Worm (Caenorhabditis elegans) whole organism, early embryonic: ENCODE measurements around the gene sups-1.

Source experiments
- B0310.2 ChIP-seq: sonication (generic microtip); optimal IDR thresholded peaks from 2 replicates; lab custom pipeline; 2016; ENCODE audit warnings: mild to moderate bottlenecking, missing genetic modification characterization, missing compliant biosample characterization
- F13C5.2 ChIP-seq: sonication (generic microtip); optimal IDR thresholded peaks from 2 replicates; lab custom pipeline; 2017; ENCODE audit warnings: mild to moderate bottlenecking, missing genetic modification characterization, inconsistent platforms, missing compliant biosample characterization
- aly-1 ChIP-seq: sonication (generic microtip); optimal IDR thresholded peaks from 2 replicates; lab custom pipeline; 2016; ENCODE audit warnings: missing genetic modification characterization, missing compliant biosample characterization
- ama-1 ChIP-seq: fragments of 150-350 bp; optimal IDR thresholded peaks from 2 replicates; lab custom pipeline; 2014
- ceh-13 ChIP-seq: fragments of 200-800 bp; sonication (Bioruptor generic); optimal IDR thresholded peaks from 2 replicates; lab custom pipeline; 2018; ENCODE audit warnings: mild to moderate bottlenecking, missing genetic modification characterization, missing compliant biosample characterization
- ceh-36 ChIP-seq: sonication (generic microtip); optimal IDR thresholded peaks from 2 replicates; lab custom pipeline; 2016; ENCODE audit warnings: missing genetic modification characterization, inconsistent platforms, missing compliant biosample characterization
- ets-7 ChIP-seq: sonication (generic microtip); optimal IDR thresholded peaks from 2 replicates; lab custom pipeline; 2016; ENCODE audit warnings: missing genotype, missing genetic modification characterization, missing compliant biosample characterization
- flt-1 ChIP-seq: fragments of 200-800 bp; sonication (Bioruptor generic); IDR thresholded peaks from 2 replicates; pipeline ENCODE4 v1.3.6; 2022; ENCODE audit warnings: missing genetic modification characterization, missing compliant biosample characterization
- hmbx-1 ChIP-seq: sonication (generic microtip); optimal IDR thresholded peaks from 2 replicates; lab custom pipeline; 2016; ENCODE audit warnings: mild to moderate bottlenecking, missing genetic modification characterization, missing compliant biosample characterization
- hmg-4 ChIP-seq: fragments of 200-800 bp; sonication (Bioruptor generic); optimal IDR thresholded peaks from 2 replicates; lab custom pipeline; 2018; ENCODE audit warnings: mild to moderate bottlenecking, missing genetic modification characterization, missing compliant biosample characterization
- hnd-1 ChIP-seq: sonication (generic microtip); optimal IDR thresholded peaks from 2 replicates; lab custom pipeline; 2016; ENCODE audit warnings: missing genetic modification characterization, missing compliant biosample characterization
- pes-1 ChIP-seq: fragments of 200-800 bp; sonication (Bioruptor generic); IDR thresholded peaks from 2 replicates; pipeline ENCODE4 v1.3.6; 2022; ENCODE audit warnings: missing genetic modification reagents, missing genetic modification characterization, missing compliant biosample characterization
- scrt-1 ChIP-seq: fragments of 200-800 bp; sonication (Bioruptor generic); IDR thresholded peaks from 2 replicates; pipeline ENCODE4 v1.3.6; 2022; ENCODE audit warnings: missing genetic modification characterization, missing compliant biosample characterization
- sea-1 ChIP-seq: fragments of 200-800 bp; sonication (Bioruptor generic); conservative IDR thresholded peaks from 2 replicates; pipeline ENCODE4 v1.3.6; 2022; ENCODE audit warnings: missing genetic modification characterization, missing compliant biosample characterization
- tbx-11 ChIP-seq: fragments of 200-800 bp; sonication (Bioruptor generic); IDR thresholded peaks from 2 replicates; pipeline ENCODE4 v1.3.6; 2022; ENCODE audit warnings: missing genetic modification characterization, missing compliant biosample characterization
- tbx-37 ChIP-seq: fragments of 200-800 bp; sonication (Bioruptor generic); conservative IDR thresholded peaks from 2 replicates; pipeline ENCODE4 v1.3.6; 2022; ENCODE audit warnings: missing genetic modification reagents, missing genetic modification characterization, missing compliant biosample characterization
- tra-4 ChIP-seq: sonication (generic microtip); optimal IDR thresholded peaks from 2 replicates; lab custom pipeline; 2017; ENCODE audit warnings: missing genetic modification characterization, missing compliant biosample characterization

Gene sups-1

ce11 chrX:5976206-5976960 lies 27.6 kb upstream of the sups-1 start:
- TF ChIP-seq hmg-4 (GFP tag; lab: Kevin White, UChicago) (peak; percentile 11), tbx-37 (GFP tag; lab: Robert Waterston, UW) (no peak), B0310.2 (tag; lab: Kevin White, UChicago) (no peak)

ce11 chrX:5977754-5978153 lies 26.2 kb upstream of the sups-1 start, which contains the start of gene kin-2:
TSS of gene kin-2 (minus strand) at chrX:5977854.
- no peak for TF ChIP-seq F13C5.2
- TF ChIP-seq hnd-1 = no peak
- no peak for TF ChIP-seq tbx-37 (GFP tag; lab: Robert Waterston, UW)
- no peak for TF ChIP-seq sea-1
- no peak for TF ChIP-seq hmg-4 (GFP tag; lab: Kevin White, UChicago)
- TF ChIP-seq ets-7 = no peak
- TF ChIP-seq hmbx-1 (tag; lab: Kevin White, UChicago) = no peak
- TF ChIP-seq ama-1 (lab: Kevin White, UChicago) = no peak
- no peak for TF ChIP-seq pes-1
- no peak for TF ChIP-seq ceh-13 (GFP tag; lab: Kevin White, UChicago)
- no peak for TF ChIP-seq flt-1 (GFP tag; lab: Robert Waterston, UW)
- TF ChIP-seq ceh-36 (tag; lab: Kevin White, UChicago) = no peak
- TF ChIP-seq scrt-1 (GFP tag; lab: Robert Waterston, UW) = no peak

- no peak for TF ChIP-seq ets-7
- TF ChIP-seq ama-1 (lab: Kevin White, UChicago) = no peak
Measured at ce11 chrX:5981698-5982097, 22.3 kb upstream of the sups-1 start.

DNA sequence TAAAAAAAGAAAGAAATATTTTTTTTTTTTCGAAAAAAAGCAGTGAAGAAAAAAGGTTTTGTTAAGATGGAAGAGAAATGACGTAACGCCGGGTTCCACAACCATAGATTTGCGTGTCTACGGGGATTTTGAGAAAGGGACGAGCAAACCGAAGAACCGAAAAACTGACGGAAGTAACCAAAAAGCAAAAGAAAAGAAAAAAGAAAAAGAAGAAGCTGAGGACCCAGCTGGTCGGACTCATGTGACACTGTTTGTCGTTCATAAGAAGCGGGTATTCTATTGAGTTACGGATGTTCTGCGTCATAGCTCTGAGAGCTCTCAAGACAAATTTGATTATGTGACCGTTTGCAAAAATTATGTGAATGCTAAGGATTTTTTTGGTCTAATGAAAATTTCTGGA lies 21.2 kb upstream of the sups-1 start:
- no peak for TF ChIP-seq ets-7
- TF ChIP-seq aly-1 = no peak
- TF ChIP-seq tbx-11 (GFP tag; lab: Robert Waterston, UW) = no peak
- no peak for TF ChIP-seq hnd-1
- TF ChIP-seq flt-1 (GFP tag; lab: Robert Waterston, UW) = no peak
- no peak for TF ChIP-seq ceh-13 (GFP tag; lab: Kevin White, UChicago)
- no peak for TF ChIP-seq tra-4 (tag; lab: Kevin White, UChicago)

ce11 chrX:5983267-5983666 lies 20.7 kb upstream of the sups-1 start:
- TF ChIP-seq pes-1 = no peak
- TF ChIP-seq ets-7 = no peak
- no peak for TF ChIP-seq hmg-4 (GFP tag; lab: Kevin White, UChicago)
- TF ChIP-seq sea-1 = no peak

- TF ChIP-seq aly-1 = peak; percentile 75
- no peak for TF ChIP-seq ceh-36 (tag; lab: Kevin White, UChicago)
- no peak for TF ChIP-seq ets-7
- TF ChIP-seq tbx-11 (GFP tag; lab: Robert Waterston, UW) = peak; percentile 39; the same call in 1 of the 2 replicates
- TF ChIP-seq hmbx-1 (tag; lab: Kevin White, UChicago) = no peak
- peak; percentile 85 for TF ChIP-seq hmg-4 (GFP tag; lab: Kevin White, UChicago)
- no peak for TF ChIP-seq hnd-1
- peak; percentile 31 for TF ChIP-seq F13C5.2
- TF ChIP-seq flt-1 (GFP tag; lab: Robert Waterston, UW) = no peak
Measured at ce11 chrX:5984581-5985039, 19.3 kb upstream of the sups-1 start, which contains the start of gene klp-13. TSS of gene klp-13 (plus strand) at chrX:5984989.

DNA sequence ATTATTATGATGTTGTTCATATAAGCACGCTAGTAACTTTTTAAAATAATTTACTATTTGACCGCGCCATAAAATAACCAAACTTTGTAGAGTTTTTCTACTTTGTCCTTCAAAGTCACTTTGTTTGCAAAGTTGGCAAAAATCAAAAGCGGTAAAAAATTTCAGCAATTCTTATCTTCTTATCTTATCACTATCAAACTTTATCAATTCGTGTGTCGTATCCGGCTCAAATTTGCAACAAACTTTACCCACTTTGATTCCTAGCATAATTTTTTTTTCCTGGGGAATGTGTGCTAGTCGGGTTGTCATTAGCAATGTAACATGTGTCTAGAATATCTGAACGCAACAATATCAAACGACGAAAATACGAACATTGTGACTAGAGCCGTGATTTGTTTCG lies 18.2 kb upstream of the sups-1 start:
- TF ChIP-seq sea-1 = no peak
- no peak for TF ChIP-seq tbx-11 (GFP tag; lab: Robert Waterston, UW)

DNA sequence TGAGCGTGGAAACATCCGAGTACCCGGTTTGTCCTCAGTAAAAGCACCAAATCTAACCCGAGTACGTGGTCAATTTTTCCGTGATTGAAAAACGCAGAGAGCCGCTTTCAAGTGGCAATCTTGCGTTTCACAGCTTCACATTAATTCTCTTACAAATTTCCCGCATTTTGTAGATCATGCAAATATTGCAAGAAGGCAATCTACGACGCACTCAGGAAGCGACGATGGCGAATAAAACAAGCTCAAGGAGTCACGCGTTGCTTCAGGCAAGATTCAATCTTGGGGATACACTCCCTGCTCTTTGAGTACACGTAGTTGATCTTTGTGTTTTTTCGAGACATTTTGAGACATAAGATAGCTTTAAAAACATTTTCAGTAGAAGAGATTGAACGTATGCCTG lies 16.0 kb upstream of the sups-1 start:
- TF ChIP-seq F13C5.2 (no peak), tra-4 (tag; lab: Kevin White, UChicago) (no peak), ama-1 (lab: Kevin White, UChicago) (no peak), ceh-36 (tag; lab: Kevin White, UChicago) (no peak), hmg-4 (GFP tag; lab: Kevin White, UChicago) (no peak), ets-7 (no peak)

DNA sequence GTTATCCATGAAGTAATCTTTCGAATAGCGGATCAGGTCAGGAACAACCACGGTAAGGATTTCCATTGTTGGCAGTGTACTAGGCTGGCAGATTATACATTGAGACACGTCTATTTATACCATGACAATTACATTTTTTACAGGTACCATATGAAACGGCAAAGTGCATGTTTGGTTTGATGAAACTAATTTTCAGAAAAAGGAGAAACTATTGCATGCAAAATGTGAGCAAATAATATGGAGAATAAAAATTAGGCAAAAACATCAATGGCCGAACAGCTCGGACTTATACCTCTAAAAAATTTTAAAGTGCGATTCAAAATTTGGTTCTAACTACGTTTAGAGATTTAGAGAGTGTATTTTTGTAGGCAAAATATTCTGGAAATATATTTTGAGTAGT lies 11.2 kb upstream of the sups-1 start, which contains the start of gene F22F4.5:
F22F4.5 (minus strand) TSS at position 101 of the 400 bp plus-strand sequence.
- no peak for TF ChIP-seq F13C5.2
- TF ChIP-seq ama-1 (lab: Kevin White, UChicago) = no peak
- no peak for TF ChIP-seq tbx-37 (GFP tag; lab: Robert Waterston, UW)
- TF ChIP-seq hmbx-1 (tag; lab: Kevin White, UChicago) = no peak
- TF ChIP-seq tbx-11 (GFP tag; lab: Robert Waterston, UW) = no peak
- no peak for TF ChIP-seq aly-1
- TF ChIP-seq sea-1 = no peak
- no peak for TF ChIP-seq pes-1
- no peak for TF ChIP-seq scrt-1 (GFP tag; lab: Robert Waterston, UW)
- no peak for TF ChIP-seq hnd-1
- no peak for TF ChIP-seq B0310.2 (tag; lab: Kevin White, UChicago)
- no peak for TF ChIP-seq hmg-4 (GFP tag; lab: Kevin White, UChicago)
- no peak for TF ChIP-seq ceh-13 (GFP tag; lab: Kevin White, UChicago)
